Worm (Caenorhabditis elegans): ENCODE data around the gene nhr-189.

The nhr-189 gene

DNA sequence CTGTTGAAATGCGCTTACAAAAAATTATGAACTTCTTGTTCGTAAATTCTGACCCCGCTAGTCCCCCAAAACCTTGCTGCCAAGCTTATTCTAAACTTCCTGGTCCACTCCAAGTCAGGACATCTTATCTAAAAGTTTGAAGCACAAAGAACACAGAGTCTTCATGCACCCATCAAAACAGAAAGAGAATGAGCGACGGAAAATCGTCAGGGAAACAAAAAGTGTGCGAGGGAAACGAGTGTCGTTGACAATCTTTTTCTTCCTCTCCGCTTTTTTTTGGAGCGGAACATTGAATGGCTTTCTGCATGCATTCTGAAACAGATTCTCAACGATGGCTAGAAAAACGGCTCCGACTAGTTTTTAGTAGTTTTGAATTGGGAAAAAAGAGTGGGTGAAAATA lies 34.9 kb downstream of the nhr-189 start:
- TF ChIP-seq Y48G9A.11 (GFP tag; IDR thresholded peaks at IDR 0.05): no peak
- TF ChIP-seq ceh-62 (tag; optimal IDR thresholded peaks at IDR 0.05): no peak
- no peak for TF ChIP-seq skn-1 (tag; optimal IDR thresholded peaks at IDR 0.05)
- TF ChIP-seq aly-2 (tag; optimal IDR thresholded peaks at IDR 0.05): no peak
- TF ChIP-seq hmg-1.1 (GFP tag; IDR thresholded peaks at IDR 0.05): no peak
- TF ChIP-seq D1046.2 (GFP tag; IDR thresholded peaks at IDR 0.05): no peak
- peak; percentile 97 for TF ChIP-seq aha-1 (tag)

DNA sequence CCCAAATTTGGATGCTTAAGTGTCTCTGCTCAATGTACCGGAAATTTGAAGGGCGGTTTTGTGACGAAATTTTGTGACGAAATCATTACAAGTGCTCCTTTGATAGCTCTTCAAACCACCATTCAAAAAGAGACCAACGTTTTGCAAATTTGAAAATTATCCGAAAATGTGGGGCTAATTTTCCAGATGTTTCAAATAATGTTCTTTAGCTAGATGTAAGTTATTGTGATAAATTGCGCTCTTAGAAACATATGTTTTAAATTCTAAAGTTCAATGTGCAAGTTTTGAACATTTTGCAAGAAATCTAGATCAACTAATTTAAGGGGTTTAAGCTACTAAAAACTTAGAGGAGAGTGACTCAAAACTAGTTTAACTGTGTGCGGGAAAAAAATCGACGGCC lies 39.2 kb downstream of the nhr-189 start:
- TF ChIP-seq D1046.2 (GFP tag; IDR thresholded peaks at IDR 0.05) (no peak), lin-38 (GFP tag; IDR thresholded peaks at IDR 0.05) (no peak), R02D3.7 (tag; optimal IDR thresholded peaks at IDR 0.05) (no peak), pha-4 (GFP tag; IDR thresholded peaks at IDR 0.05) (no peak), pha-4 (tag; optimal IDR thresholded peaks at IDR 0.05) (no peak), tag-97 (GFP tag; IDR thresholded peaks at IDR 0.05) (no peak), nhr-77 (tag; optimal IDR thresholded peaks at IDR 0.05) (no peak), fos-1 (tag; optimal IDR thresholded peaks at IDR 0.05) (no peak)

DNA sequence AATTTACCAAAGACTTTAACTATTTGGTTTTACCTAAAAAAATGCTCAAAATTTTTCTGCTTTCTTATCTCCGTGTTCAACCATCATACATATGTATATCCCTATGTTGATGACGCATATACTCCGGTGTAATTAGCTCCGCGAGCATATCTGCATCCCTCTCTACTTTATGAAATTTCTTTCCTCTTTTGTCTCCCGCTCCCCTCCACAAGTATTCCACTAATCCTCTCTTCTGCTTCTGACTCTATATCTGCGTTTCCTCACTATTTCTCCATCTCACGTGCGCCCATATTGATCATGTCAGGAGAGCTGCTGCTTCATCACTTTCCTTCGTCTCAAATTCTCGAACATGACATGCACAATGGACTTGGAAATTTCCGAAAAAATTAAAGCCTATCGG lies 45.1 kb downstream of the nhr-189 start, which contains the start of gene H10D18.1:
Gene H10D18.1 (plus strand): TSS at position 277 of the 400 bp plus-strand sequence.
- TF ChIP-seq ceh-82 (tag; optimal IDR thresholded peaks at IDR 0.05): no peak
- TF ChIP-seq hlh-30 (tag; optimal IDR thresholded peaks at IDR 0.05; ENCODE audit: insufficient read depth): peak; percentile 46
- no peak for TF ChIP-seq ceh-44 (GFP tag; IDR thresholded peaks at IDR 0.05)
- no peak for TF ChIP-seq madf-5 (GFP tag; IDR thresholded peaks at IDR 0.05)
- no peak for TF ChIP-seq dpl-1 (GFP tag; optimal IDR thresholded peaks at IDR 0.05)
- no peak for TF ChIP-seq rbr-2 (tag; optimal IDR thresholded peaks at IDR 0.05)
- no peak for TF ChIP-seq egl-27 (tag; optimal IDR thresholded peaks at IDR 0.05)
- no peak for TF ChIP-seq unc-130 (GFP tag; optimal IDR thresholded peaks at IDR 0.05)
- TF ChIP-seq arid-1 (GFP tag; conservative IDR thresholded peaks at IDR 0.05): no peak
- TF ChIP-seq Y5F2A.4 (GFP tag; optimal IDR thresholded peaks at IDR 0.05): no peak
- no peak for TF ChIP-seq ZK337.2 (GFP tag; IDR thresholded peaks at IDR 0.05)
- TF ChIP-seq daf-8 (GFP tag; IDR thresholded peaks at IDR 0.05): no peak
- TF ChIP-seq mdl-1 (tag; optimal IDR thresholded peaks at IDR 0.05): peak in 1 of 2 experiments; percentile 6
- no peak for TF ChIP-seq mxl-2 (GFP tag; conservative IDR thresholded peaks at IDR 0.05)

DNA sequence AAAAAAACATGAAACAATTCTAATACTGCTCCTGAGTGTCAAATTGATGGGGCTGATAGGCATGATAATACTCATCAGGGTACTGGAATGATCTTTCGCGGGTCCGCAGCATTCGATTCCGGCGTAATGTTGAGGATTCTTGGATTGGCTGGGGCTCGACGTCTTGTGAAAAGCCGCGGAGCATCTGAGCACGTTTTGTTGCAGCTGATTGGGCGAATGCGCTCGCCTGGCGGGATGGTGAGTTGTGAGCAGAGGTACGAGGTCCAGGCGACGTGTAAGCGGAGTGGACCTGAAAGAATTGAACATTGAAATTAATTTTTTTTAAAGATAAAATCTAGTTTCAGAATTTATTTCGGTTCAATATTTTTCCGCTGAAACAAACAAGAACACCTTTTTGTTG lies 46.0 kb downstream of the nhr-189 start:
- TF ChIP-seq set-16 (GFP tag; IDR thresholded peaks at IDR 0.05): peak; percentile 51
- no peak for TF ChIP-seq pha-4 (GFP tag; IDR thresholded peaks at IDR 0.05)
- TF ChIP-seq pha-4 (tag; optimal IDR thresholded peaks at IDR 0.05): no peak
- TF ChIP-seq ztf-11 (tag; optimal IDR thresholded peaks at IDR 0.05): no peak
- TF ChIP-seq aha-1 (tag): peak; percentile 7

DNA sequence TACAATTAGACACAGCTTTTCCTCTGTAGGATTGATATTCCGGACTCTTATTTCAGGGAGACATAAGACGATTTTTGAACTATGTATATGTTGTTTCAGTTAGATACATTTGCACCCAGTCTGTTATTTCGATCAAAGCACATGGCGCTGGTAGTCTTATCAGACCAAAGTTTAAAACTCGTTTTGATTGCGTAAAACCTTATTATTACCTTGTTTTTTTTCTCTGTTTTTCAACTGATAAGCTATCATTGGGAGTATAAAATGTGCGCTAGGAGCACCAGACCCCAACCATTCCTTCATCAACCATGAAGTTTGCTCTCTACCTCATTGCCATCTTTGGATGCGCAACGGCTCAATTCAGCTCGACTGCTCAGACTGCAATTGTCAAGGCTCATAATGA lies 47.8 kb downstream of the nhr-189 start, which contains the start of gene scl-12:
Gene scl-12 (plus strand): TSS at position 301 of the 400 bp plus-strand sequence.
- TF ChIP-seq aha-1 (tag) (peak; percentile 47), dmd-8 (GFP tag; IDR thresholded peaks at IDR 0.05) (0 out of 2 replicates have a peak, but pooled peaks have one; percentile 31), nhr-6 (tag; optimal IDR thresholded peaks at IDR 0.05) (no peak), mep-1 (tag; optimal IDR thresholded peaks at IDR 0.05) (no peak)

DNA sequence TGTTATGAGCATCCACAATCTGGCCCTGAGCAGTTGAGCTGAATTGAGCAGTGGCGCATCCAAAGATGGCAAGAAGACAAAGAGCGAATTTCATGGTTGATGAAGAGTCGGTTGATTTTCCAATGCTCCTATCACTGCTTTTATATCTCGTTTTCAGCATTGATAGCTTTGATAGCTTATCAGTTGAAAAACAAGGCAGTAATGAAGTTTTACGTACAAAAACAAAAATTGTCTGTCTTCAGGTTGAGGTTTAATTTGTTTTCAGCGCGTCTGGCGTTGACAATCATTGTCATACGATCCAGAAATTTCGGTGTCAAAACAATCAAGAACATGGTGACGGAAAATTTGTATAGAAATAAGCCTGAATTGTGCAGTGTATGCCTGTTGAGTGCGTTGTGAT lies 48.5 kb downstream of the nhr-189 start, which contains the start of gene scl-13:
Gene scl-13 (minus strand): TSS at position 101 of the 400 bp plus-strand sequence.
- TF ChIP-seq dve-1 (tag; optimal IDR thresholded peaks at IDR 0.05; ENCODE audit: insufficient read depth) (no peak), ceh-82 (tag; optimal IDR thresholded peaks at IDR 0.05) (no peak), T20F7.1 (GFP tag; optimal IDR thresholded peaks at IDR 0.05) (no peak), nhr-237 (tag; optimal IDR thresholded peaks at IDR 0.05) (no peak), nhr-76 (tag; optimal IDR thresholded peaks at IDR 0.05) (no peak), unc-62 (GFP tag; optimal IDR thresholded peaks at IDR 0.05 in 1 of 2) (no peak), unc-62 (tag; optimal IDR thresholded peaks at IDR 0.05) (no peak), dpl-1 (GFP tag; optimal IDR thresholded peaks at IDR 0.05) (no peak), lin-39 (tag; optimal IDR thresholded peaks at IDR 0.05) (no peak), attf-4 (tag; optimal IDR thresholded peaks at IDR 0.05) (no peak), unc-39 (tag; optimal IDR thresholded peaks at IDR 0.05) (no peak), ceh-62 (tag; optimal IDR thresholded peaks at IDR 0.05) (no peak), lin-38 (GFP tag; IDR thresholded peaks at IDR 0.05) (no peak), hmg-1.1 (GFP tag; IDR thresholded peaks at IDR 0.05) (no peak), T26A8.4 (GFP tag; IDR thresholded peaks at IDR 0.05) (no peak), zip-2 (tag; optimal IDR thresholded peaks at IDR 0.05) (no peak), arid-1 (GFP tag; conservative IDR thresholded peaks at IDR 0.05) (no peak), aha-1 (tag) (no peak)

All from whole organism, L4 larva.